Fruit fly (Drosophila melanogaster): ENCODE results near the gene alpha-Man-IIa.

dm6 chr3R:9441134-9441533, 28.8 kb downstream of the alpha-Man-IIa start:
- TF ChIP-seq kay (GFP tag; ENCODE audit: borderline replicate concordance) (no peak), Mnt (GFP tag; optimal IDR thresholded peaks at IDR 0.05) (no peak), tj (GFP tag; optimal IDR thresholded peaks at IDR 0.05) (no peak), bab1 (GFP tag; optimal IDR thresholded peaks at IDR 0.05) (no peak), toe (GFP tag; optimal IDR thresholded peaks at IDR 0.05) (no peak), CG7101 (tag; optimal IDR thresholded peaks at IDR 0.05) (no peak), CG14711 (tag; optimal IDR thresholded peaks at IDR 0.05) (no peak), Clk (GFP tag; optimal IDR thresholded peaks at IDR 0.05) (no peak), CG11617 (GFP tag; optimal IDR thresholded peaks at IDR 0.05) (no peak), CG12768 (GFP tag; optimal IDR thresholded peaks at IDR 0.05) (no peak), CG7045 (GFP tag; optimal IDR thresholded peaks at IDR 0.05) (no peak), CG33017 (tag; optimal IDR thresholded peaks at IDR 0.05) (no peak), cnc (optimal IDR thresholded peaks at IDR 0.05) (no peak), pad (GFP tag; optimal IDR thresholded peaks at IDR 0.05) (no peak)
